Worm (Caenorhabditis elegans) whole organism, mixed stage, embryonic: Measurements from ENCODE around the gene cutl-21.

Source experiments
- M03D4.4 ChIP-seq: sonication (generic microtip); optimal IDR thresholded peaks from 2 replicates; lab custom pipeline; 2017; ENCODE audit warnings: mild to moderate bottlenecking, missing genetic modification characterization, missing compliant biosample characterization
- cnd-1 ChIP-seq: fragments of 200-800 bp; sonication (Bioruptor generic); optimal IDR thresholded peaks from 2 replicates; lab custom pipeline; 2018; ENCODE audit warnings: mild to moderate bottlenecking, missing genetic modification characterization, missing compliant biosample characterization
- drap-1 ChIP-seq: fragments of 200-800 bp; sonication (Bioruptor generic); optimal IDR thresholded peaks from 3 replicates; lab custom pipeline; 2018; ENCODE audit warnings: mild to moderate bottlenecking, missing genetic modification characterization, missing compliant biosample characterization
- elt-1 ChIP-seq: sonication (generic microtip); optimal IDR thresholded peaks from 2 replicates; lab custom pipeline; 2017; ENCODE audit warnings: missing genetic modification characterization, mild to moderate bottlenecking, missing compliant biosample characterization, antibody characterized with exemption, moderate library complexity, borderline replicate concordance; ENCODE audit not compliant: insufficient read depth
- lin-13 ChIP-seq: fragments of 150-350 bp; optimal IDR thresholded peaks from 2 replicates; lab custom pipeline; 2014; ENCODE audit warnings: missing biosample characterization, missing genetic modification characterization
- mab-5 ChIP-seq: fragments of 150-350 bp; optimal IDR thresholded peaks from 2 replicates; lab custom pipeline; 2014; ENCODE audit warnings: missing biosample characterization, missing genetic modification characterization
- nhr-237 ChIP-seq: fragments of 150-350 bp; optimal IDR thresholded peaks from 2 replicates; lab custom pipeline; 2014; ENCODE audit warnings: missing biosample characterization, missing genetic modification characterization
- nhr-76 ChIP-seq: sonication (generic microtip); optimal IDR thresholded peaks from 2 replicates; lab custom pipeline; 2017; ENCODE audit warnings: missing biosample characterization, missing genetic modification characterization
- pha-4 ChIP-seq: fragments of 150-350 bp; optimal IDR thresholded peaks from 2 replicates; lab custom pipeline; 2018; ENCODE audit warnings: missing biosample characterization, missing genetic modification reagents, missing genetic modification characterization
- snpc-4 ChIP-seq: fragments of 150-350 bp; optimal IDR thresholded peaks from 2 replicates; lab custom pipeline; 2014; ENCODE audit warnings: missing biosample characterization, missing genetic modification characterization
- sptf-1 ChIP-seq: sonication (generic microtip); optimal IDR thresholded peaks from 2 replicates; lab custom pipeline; 2017; ENCODE audit warnings: mild to moderate bottlenecking, missing genetic modification characterization, moderate library complexity, missing compliant biosample characterization
- unc-39 ChIP-seq: fragments of 150-350 bp; optimal IDR thresholded peaks from 2 replicates; lab custom pipeline; 2014; ENCODE audit warnings: missing biosample characterization, missing genetic modification characterization
- ztf-11 ChIP-seq: fragments of 150-350 bp; optimal IDR thresholded peaks from 2 replicates; lab custom pipeline; 2014; ENCODE audit warnings: missing biosample characterization, missing genetic modification characterization

DNA sequence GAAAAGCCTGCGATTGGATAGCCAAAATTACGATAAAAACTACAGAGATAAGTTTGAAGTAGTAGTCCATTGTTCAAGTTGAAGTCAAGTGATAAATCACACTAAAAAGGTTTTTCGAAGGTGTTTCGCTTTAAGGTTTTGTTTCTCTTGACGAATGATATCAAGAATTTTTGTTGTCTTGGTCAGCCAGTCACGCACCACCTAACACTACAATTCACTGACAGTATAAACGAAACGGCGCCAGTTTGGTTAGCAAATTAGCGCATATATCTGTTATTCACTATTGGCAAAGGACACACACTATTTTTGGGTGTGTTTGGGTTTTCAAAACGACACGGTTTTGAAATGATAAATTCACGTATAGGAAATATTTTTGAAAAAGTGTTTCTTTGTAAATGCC is 34.1 kb upstream of the cutl-21 start, which contains the start of gene C44C1.6:
- no peak for TF ChIP-seq ztf-11 (tag; lab: Kevin White, UChicago)
- no peak for TF ChIP-seq elt-1
- no peak for TF ChIP-seq nhr-76 (tag; lab: Kevin White, UChicago)
- TF ChIP-seq snpc-4 (tag; lab: Kevin White, UChicago) = no peak
- no peak for TF ChIP-seq nhr-237 (tag; lab: Kevin White, UChicago)
- TF ChIP-seq pha-4 (tag; lab: Kevin White, UChicago) = no peak
- no peak for TF ChIP-seq unc-39 (tag; lab: Kevin White, UChicago)
- TF ChIP-seq lin-13 (tag; lab: Kevin White, UChicago) = no peak
- no peak for TF ChIP-seq M03D4.4
- TF ChIP-seq drap-1 (GFP tag; lab: Kevin White, UChicago) = no peak
- TF ChIP-seq cnd-1 = no peak
- TF ChIP-seq sptf-1 (tag; lab: Kevin White, UChicago) = no peak
- TF ChIP-seq mab-5 (tag; lab: Kevin White, UChicago) = no peak
